Fruit fly (Drosophila melanogaster) whole organism, embryonic: ENCODE measurements around the gene Nep6.

ENCODE experiments used
- Atf6 ChIP-seq: fragments of 200-800 bp; sonication (Bioruptor generic); IDR thresholded peaks from 2 replicates; pipeline ENCODE4 v1.3.6; 2022; ENCODE audit warnings: missing biosample characterization, missing genetic modification characterization
- CG11695 ChIP-seq: fragments of 200-800 bp; sonication (Bioruptor generic); IDR thresholded peaks from 3 replicates; pipeline ENCODE4 v1.3.6; 2022; ENCODE audit warnings: missing biosample characterization, missing genetic modification characterization
- CG12391 ChIP-seq: fragments of 200-800 bp; sonication (Bioruptor generic); optimal IDR thresholded peaks from 3 replicates; lab custom pipeline; 2018; ENCODE audit warnings: missing biosample characterization, mild to moderate bottlenecking, missing genetic modification characterization, moderate library complexity
- CG7963 ChIP-seq: fragments of 200-800 bp; sonication (Bioruptor generic); IDR thresholded peaks from 3 replicates; pipeline ENCODE4 v1.3.6; 2022; ENCODE audit warnings: missing biosample characterization, missing genetic modification characterization; ENCODE audit not compliant: partially characterized antibody
- Lpt ChIP-seq: fragments of >200 bp; optimal IDR thresholded peaks from 2 replicates; lab custom pipeline; 2018; ENCODE audit warnings: missing biosample characterization, missing genetic modification characterization
- gsb-n ChIP-seq: fragments of 200-800 bp; sonication (Bioruptor generic); optimal IDR thresholded peaks from 3 replicates; lab custom pipeline; 2018; ENCODE audit warnings: missing biosample characterization, mild to moderate bottlenecking, missing genetic modification characterization
- ranshi ChIP-seq: fragments of 200-800 bp; sonication (Bioruptor generic); IDR thresholded peaks from 2 replicates; pipeline ENCODE4 v1.3.6; 2022; ENCODE audit warnings: missing biosample characterization, missing genetic modification characterization
- stc ChIP-seq: fragments of 200-800 bp; sonication (Bioruptor generic); IDR thresholded peaks from 2 replicates; pipeline ENCODE4 v1.3.6; 2022; ENCODE audit warnings: missing biosample characterization, missing genetic modification characterization
- zfh2 ChIP-seq: fragments of 200-800 bp; sonication (Bioruptor generic); optimal IDR thresholded peaks from 2 replicates; lab custom pipeline; 2016; ENCODE audit warnings: missing biosample characterization, missing genetic modification characterization

DNA sequence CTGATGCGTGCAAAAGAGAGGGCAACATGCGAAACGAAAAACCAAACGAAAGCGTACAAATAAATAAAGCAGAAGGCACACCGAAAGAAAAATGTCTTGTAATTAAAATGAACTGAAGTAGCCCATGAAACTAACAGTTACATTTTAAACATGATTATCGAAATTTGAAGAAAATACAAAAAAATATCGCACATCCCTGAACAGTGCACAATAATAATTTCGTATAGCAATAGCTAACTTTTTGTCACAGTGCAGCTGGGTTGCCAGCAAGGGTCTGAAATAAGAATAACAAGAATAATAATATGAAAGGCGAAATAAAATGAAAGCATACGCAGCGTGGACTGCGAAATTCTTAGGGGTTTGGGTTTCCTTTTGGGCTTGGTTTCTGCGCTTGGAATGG is 49.3 kb upstream of the Nep6 start:
- TF ChIP-seq Atf6 (GFP tag; lab: Robert Waterston, UW) (peak; percentile 99), stc (GFP tag; lab: Robert Waterston, UW) (peak; percentile 98), gsb-n (tag; lab: Kevin White, UChicago) (peak; percentile 98), CG11695 (GFP tag; lab: Robert Waterston, UW) (peak; percentile 99), ranshi (peak; percentile 99), CG12391 (tag; lab: Kevin White, UChicago) (peak; percentile 99), CG7963 (GFP tag; lab: Robert Waterston, UW) (no peak), Lpt (GFP tag; lab: Kevin White, UChicago) (no peak), zfh2 (GFP tag; lab: Kevin White, UChicago) (peak; percentile 99)
